Worm (Caenorhabditis elegans) whole organism, L2 larva: ENCODE results near the gene srh-299.
"Not testable (repeated sequence)": the region's sequence is repeated elsewhere in the genome, so short reads cannot be mapped to it uniquely, and the experiment has no call there.

Source experiments
- C34F6.9 ChIP-seq: fragments of 150-350 bp; optimal IDR thresholded peaks from 2 replicates; lab custom pipeline; 2014; ENCODE audit warnings: missing biosample characterization, missing genetic modification characterization
- F13H6.1 ChIP-seq: sonication (generic microtip); optimal IDR thresholded peaks from 2 replicates; lab custom pipeline; 2016; ENCODE audit warnings: missing genetic modification characterization, missing compliant biosample characterization
- R02D3.7 ChIP-seq: fragments of 150-350 bp; optimal IDR thresholded peaks from 2 replicates; lab custom pipeline; 2014; ENCODE audit warnings: missing biosample characterization, missing genetic modification characterization
- Y55F3AM.14 ChIP-seq: fragments of 200-800 bp; sonication (Bioruptor generic); optimal IDR thresholded peaks from 2 replicates; lab custom pipeline; 2018; ENCODE audit warnings: mild to moderate bottlenecking, missing genetic modification characterization, missing compliant biosample characterization
- ZK546.5 ChIP-seq: sonication (generic microtip); optimal IDR thresholded peaks from 2 replicates; lab custom pipeline; 2017; ENCODE audit warnings: missing biosample characterization, missing genetic modification characterization
- aly-2 ChIP-seq: fragments of 150-350 bp; optimal IDR thresholded peaks from 2 replicates; lab custom pipeline; 2014; ENCODE audit warnings: missing biosample characterization, missing genetic modification characterization
- ama-1 ChIP-seq: fragments of 150-350 bp; optimal IDR thresholded peaks from 2 replicates; lab custom pipeline; 2018; ENCODE audit warnings: inconsistent platforms
- ceh-16 ChIP-seq: fragments of 150-350 bp; optimal IDR thresholded peaks from 2 replicates; lab custom pipeline; 2014; ENCODE audit warnings: missing biosample characterization, missing genetic modification characterization
- ceh-82 ChIP-seq: fragments of 150-350 bp; optimal IDR thresholded peaks from 2 replicates; lab custom pipeline; 2014; ENCODE audit warnings: missing biosample characterization, missing genetic modification characterization
- egl-27 ChIP-seq: sonication (generic microtip); optimal IDR thresholded peaks from 3 replicates; lab custom pipeline; 2017; ENCODE audit warnings: missing biosample characterization, missing genetic modification reagents, missing genetic modification characterization
- elt-1 ChIP-seq: fragments of 150-350 bp; optimal IDR thresholded peaks from 2 replicates; lab custom pipeline; 2014; ENCODE audit warnings: missing biosample characterization, missing genetic modification characterization
- elt-3 ChIP-seq: sonication (generic microtip); optimal IDR thresholded peaks from 2 replicates; lab custom pipeline; 2017; ENCODE audit warnings: missing biosample characterization, missing genetic modification characterization
- gmeb-1 ChIP-seq: fragments of 150-350 bp; optimal IDR thresholded peaks from 2 replicates; lab custom pipeline; 2014; ENCODE audit warnings: missing biosample characterization, missing genetic modification characterization
- lin-11 ChIP-seq: fragments of 150-350 bp; sonication (generic microtip); optimal IDR thresholded peaks from 2 replicates; lab custom pipeline; 2014; ENCODE audit warnings: missing biosample characterization, missing genetic modification characterization, inconsistent platforms, mixed read lengths
- lin-13 ChIP-seq: fragments of 150-350 bp; optimal IDR thresholded peaks from 2 replicates; lab custom pipeline; 2014; ENCODE audit warnings: missing biosample characterization, missing genetic modification reagents, missing genetic modification characterization
- lin-39 ChIP-seq: fragments of 150-350 bp; optimal IDR thresholded peaks from 2 replicates; lab custom pipeline; 2014; ENCODE audit warnings: missing biosample characterization, missing genetic modification reagents, missing genetic modification characterization
- lsy-2 ChIP-seq, 2 experiments: fragments of 150-350 bp in 1 of 2; sonication (generic microtip) in 1 of 2; optimal IDR thresholded peaks; 2 replicates each; lab custom pipeline; 2014 to 2017; ENCODE audit warnings: missing biosample characterization in 2 of 2, missing genetic modification characterization in 2 of 2
- mdl-1 ChIP-seq, 2 experiments: fragments of 150-350 bp in 1 of 2; sonication (generic microtip) in 1 of 2; optimal IDR thresholded peaks; 2 replicates each; lab custom pipeline; 2017; ENCODE audit warnings: missing biosample characterization in 2 of 2, missing genetic modification characterization in 2 of 2
- nhr-11 ChIP-seq: fragments of 150-350 bp; optimal IDR thresholded peaks from 2 replicates; lab custom pipeline; 2014; ENCODE audit warnings: missing biosample characterization, missing genetic modification characterization
- nhr-129 ChIP-seq: fragments of 150-350 bp; optimal IDR thresholded peaks from 2 replicates; lab custom pipeline; 2014; ENCODE audit warnings: missing biosample characterization, missing genetic modification characterization
- nhr-23 ChIP-seq: fragments of 150-350 bp; optimal IDR thresholded peaks from 2 replicates; lab custom pipeline; 2014; ENCODE audit warnings: missing biosample characterization, missing genetic modification reagents, missing genetic modification characterization
- nhr-237 ChIP-seq: fragments of 150-350 bp; optimal IDR thresholded peaks from 2 replicates; lab custom pipeline; 2014; ENCODE audit warnings: missing biosample characterization, missing genetic modification characterization
- nhr-6 ChIP-seq: fragments of 150-350 bp; optimal IDR thresholded peaks from 2 replicates; lab custom pipeline; 2014; ENCODE audit warnings: missing biosample characterization, missing genetic modification characterization
- nhr-77 ChIP-seq: fragments of 150-350 bp; optimal IDR thresholded peaks from 2 replicates; lab custom pipeline; 2014; ENCODE audit warnings: missing biosample characterization, missing genetic modification characterization
- peb-1 ChIP-seq: fragments of 150-350 bp; optimal IDR thresholded peaks from 2 replicates; lab custom pipeline; 2014; ENCODE audit warnings: missing biosample characterization, missing genetic modification characterization
- sem-4 ChIP-seq: fragments of 150-350 bp; optimal IDR thresholded peaks from 2 replicates; lab custom pipeline; 2014; ENCODE audit warnings: missing biosample characterization, missing genetic modification reagents, missing genetic modification characterization
- skn-1 ChIP-seq: sonication (generic microtip); optimal IDR thresholded peaks from 2 replicates; lab custom pipeline; 2017; ENCODE audit warnings: missing biosample characterization, missing genetic modification characterization
- sma-3 ChIP-seq: sonication (generic microtip); optimal IDR thresholded peaks from 2 replicates; lab custom pipeline; 2016; ENCODE audit warnings: missing genetic modification reagents, missing genetic modification characterization, missing compliant biosample characterization
- sma-9 ChIP-seq, 2 experiments: fragments of 150-350 bp in 1 of 2; sonication (generic microtip) in 1 of 2; optimal IDR thresholded peaks; 2 replicates each; lab custom pipeline; 2014 to 2016; ENCODE audit warnings: missing genetic modification characterization in 2 of 2, mild to moderate bottlenecking in 1 of 2, missing biosample characterization in 1 of 2, missing compliant biosample characterization in 1 of 2, missing genetic modification reagents in 1 of 2, moderate library complexity in 1 of 2
- unc-55 ChIP-seq: fragments of 150-350 bp; sonication (generic microtip); optimal IDR thresholded peaks from 3 replicates; lab custom pipeline; 2014; ENCODE audit warnings: missing biosample characterization, missing genetic modification reagents, missing genetic modification characterization
- zag-1 ChIP-seq: fragments of 150-350 bp; optimal IDR thresholded peaks from 2 replicates; lab custom pipeline; 2014; ENCODE audit warnings: missing biosample characterization, missing genetic modification characterization
- ztf-4 ChIP-seq: fragments of 150-350 bp; optimal IDR thresholded peaks from 2 replicates; lab custom pipeline; 2014; ENCODE audit warnings: missing biosample characterization, missing genetic modification characterization

The srh-299 gene

ce11 chrV:15900564-15900963 is 37.4 kb downstream of the srh-299 start:
- no peak for TF ChIP-seq zag-1 (tag; lab: Kevin White, UChicago)
- TF ChIP-seq Y55F3AM.14 (GFP tag; lab: Kevin White, UChicago) = no peak
- TF ChIP-seq nhr-6 (tag; lab: Kevin White, UChicago) = no peak
- no peak for TF ChIP-seq nhr-77 (tag; lab: Kevin White, UChicago)
- TF ChIP-seq lin-39 (tag; lab: Kevin White, UChicago) = no peak
- no peak for TF ChIP-seq nhr-129 (tag; lab: Kevin White, UChicago)
- no peak for TF ChIP-seq unc-55 (GFP tag; lab: Kevin White, UChicago)
- TF ChIP-seq lin-13 (GFP tag; lab: Kevin White, UChicago) = no peak
- no peak for TF ChIP-seq egl-27
- no peak for TF ChIP-seq nhr-237 (tag; lab: Kevin White, UChicago)
- TF ChIP-seq ZK546.5 (tag; lab: Kevin White, UChicago) = no peak
- TF ChIP-seq ztf-4 (tag; lab: Kevin White, UChicago) = no peak
- no peak for TF ChIP-seq ceh-82 (tag; lab: Kevin White, UChicago)
- no peak for TF ChIP-seq peb-1
- no peak for TF ChIP-seq ceh-16 (tag; lab: Kevin White, UChicago)
- no peak for TF ChIP-seq R02D3.7 (tag; lab: Kevin White, UChicago)
- TF ChIP-seq elt-1 (tag; lab: Kevin White, UChicago) = no peak
- TF ChIP-seq sem-4 (tag; lab: Kevin White, UChicago) = no peak
- TF ChIP-seq, all 48 proteins: peak for 0

DNA sequence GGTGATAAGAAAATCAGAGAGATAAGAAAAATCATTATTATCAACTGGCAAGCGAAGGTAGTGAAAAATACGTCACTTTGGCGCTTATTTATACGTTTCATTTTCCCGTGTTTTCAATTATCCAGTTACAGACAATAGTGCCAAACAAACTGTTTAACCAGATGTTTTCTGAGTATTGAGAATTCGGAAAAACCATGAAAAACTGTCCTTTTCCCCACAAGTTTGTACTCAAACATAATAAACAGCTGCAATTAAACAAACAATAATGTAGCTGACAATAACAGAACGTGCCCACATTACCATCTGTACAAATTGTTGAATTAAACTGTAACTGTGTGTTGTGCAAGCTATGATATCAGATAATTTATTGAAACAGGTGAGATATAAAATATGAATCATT is 42.4 kb downstream of the srh-299 start, which contains the start of the genes F35E8.1 and F35E8.2:
Gene F35E8.1 (minus strand): TSS at position 101 of the 400 bp plus-strand sequence.
Gene F35E8.2 (plus strand): TSS at position 132 of the 400 bp plus-strand sequence.
- TF ChIP-seq F13H6.1 (tag; lab: Kevin White, UChicago); sma-3 (GFP tag; lab: Kevin White, UChicago); zag-1 (tag; lab: Kevin White, UChicago): not testable (repeated sequence)

DNA sequence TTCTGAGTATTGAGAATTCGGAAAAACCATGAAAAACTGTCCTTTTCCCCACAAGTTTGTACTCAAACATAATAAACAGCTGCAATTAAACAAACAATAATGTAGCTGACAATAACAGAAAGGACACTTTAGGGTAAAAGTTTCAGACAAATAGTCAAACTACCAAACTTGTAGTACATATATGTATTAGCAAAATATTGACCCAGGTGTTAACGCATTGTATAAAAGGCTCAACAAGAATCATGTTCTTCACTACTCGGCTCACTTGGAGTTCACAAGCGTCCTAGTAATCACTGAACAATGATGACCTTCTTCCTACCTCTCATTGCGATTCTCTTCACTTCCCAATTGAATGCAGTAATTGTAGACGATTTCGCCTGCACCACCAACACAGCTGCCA is 48.7 kb downstream of the srh-299 start, which contains the start of gene F35E8.6:
Gene F35E8.6 (plus strand): TSS at position 301 of the 400 bp plus-strand sequence.
- no peak for TF ChIP-seq lin-39 (tag; lab: Kevin White, UChicago)
- TF ChIP-seq egl-27 = no peak
- TF ChIP-seq sma-9 (GFP tag; optimal IDR thresholded peaks at IDR 0.05; lab: Kevin White, UChicago) = no peak
- no peak for TF ChIP-seq sma-9 (tag; optimal IDR thresholded peaks at IDR 0.05; lab: Kevin White, UChicago)
- no peak for TF ChIP-seq skn-1
- TF ChIP-seq nhr-23 (tag; lab: Kevin White, UChicago) = no peak
- TF ChIP-seq C34F6.9 (tag; lab: Kevin White, UChicago) = no peak
- TF ChIP-seq mdl-1 (tag; optimal IDR thresholded peaks at IDR 0.05; lab: Kevin White, UChicago) = no peak
- TF ChIP-seq nhr-11 (tag; lab: Kevin White, UChicago) = no peak
- TF ChIP-seq ceh-16 (tag; lab: Kevin White, UChicago) = no peak
- no peak for TF ChIP-seq nhr-237 (tag; lab: Kevin White, UChicago)
- TF ChIP-seq elt-3 (tag; lab: Kevin White, UChicago) = no peak
- no peak for TF ChIP-seq F13H6.1 (tag; lab: Kevin White, UChicago)
- no peak for TF ChIP-seq gmeb-1 (tag; lab: Kevin White, UChicago)

- TF ChIP-seq lsy-2 (tag; optimal IDR thresholded peaks at IDR 0.05; lab: Kevin White, UChicago) (no peak), nhr-6 (tag; lab: Kevin White, UChicago) (no peak), nhr-129 (tag; lab: Kevin White, UChicago) (no peak), C34F6.9 (tag; lab: Kevin White, UChicago) (no peak), ztf-4 (tag; lab: Kevin White, UChicago) (no peak), lin-13 (GFP tag; lab: Kevin White, UChicago) (no peak), sma-9 (GFP tag; optimal IDR thresholded peaks at IDR 0.05; lab: Kevin White, UChicago) (no peak), sma-9 (tag; optimal IDR thresholded peaks at IDR 0.05; lab: Kevin White, UChicago) (no peak), aly-2 (no peak), ceh-82 (tag; lab: Kevin White, UChicago) (no peak), ama-1 (lab: Kevin White, UChicago) (no peak), nhr-237 (tag; lab: Kevin White, UChicago) (no peak), unc-55 (GFP tag; lab: Kevin White, UChicago) (no peak), elt-3 (tag; lab: Kevin White, UChicago) (no peak), elt-1 (tag; lab: Kevin White, UChicago) (no peak), lin-11 (tag; lab: Kevin White, UChicago) (no peak)
Observed at ce11 chrV:15912677-15913076, 49.5 kb downstream of the srh-299 start.
